Fruit fly (Drosophila melanogaster) whole organism, embryonic: ENCODE results near the gene CG11178.

ENCODE experiments used
- Adf1 ChIP-seq: fragments of 200-800 bp; sonication (Bioruptor generic); IDR thresholded peaks from 2 replicates; pipeline ENCODE4 v1.3.6; 2022; ENCODE audit warnings: missing biosample characterization, missing genetic modification characterization
- Aef1 ChIP-seq: fragments of 200-800 bp; sonication (Bioruptor generic); IDR thresholded peaks from 3 replicates; pipeline ENCODE4 v1.3.6; 2022; ENCODE audit warnings: missing biosample characterization, missing genetic modification characterization
- Asciz ChIP-seq: fragments of 200-800 bp; sonication (Bioruptor generic); optimal IDR thresholded peaks from 2 replicates; lab custom pipeline; 2017; ENCODE audit warnings: missing biosample characterization, mild to moderate bottlenecking, missing genetic modification characterization, missing genetic modification reagents
- CG10979 ChIP-seq: fragments of 200-800 bp; sonication (Bioruptor generic); optimal IDR thresholded peaks from 2 replicates; lab custom pipeline; 2018; ENCODE audit warnings: missing biosample characterization, mild to moderate bottlenecking, missing genetic modification characterization, moderate library complexity
- CG12155 ChIP-seq: fragments of 200-800 bp; sonication (Bioruptor generic); optimal IDR thresholded peaks from 3 replicates; lab custom pipeline; 2016; ENCODE audit warnings: missing biosample characterization, missing genetic modification characterization
- CG12299 ChIP-seq: fragments of 200-800 bp; sonication (Bioruptor generic); optimal IDR thresholded peaks from 2 replicates; lab custom pipeline; 2018; ENCODE audit warnings: missing biosample characterization, mild to moderate bottlenecking, missing genetic modification characterization
- CG14050 ChIP-seq: fragments of 200-800 bp; sonication (Bioruptor generic); IDR thresholded peaks from 3 replicates; pipeline ENCODE4 v1.3.6; 2022; ENCODE audit warnings: missing biosample characterization, missing genetic modification characterization
- CG15269 ChIP-seq: fragments of 200-800 bp; sonication (Bioruptor generic); optimal IDR thresholded peaks from 2 replicates; lab custom pipeline; 2018; ENCODE audit warnings: missing biosample characterization, mild to moderate bottlenecking, missing genetic modification characterization, moderate library complexity
- CG17912 ChIP-seq: fragments of 200-800 bp; sonication (Bioruptor generic); optimal IDR thresholded peaks from 2 replicates; lab custom pipeline; 2018; ENCODE audit warnings: missing biosample characterization, mild to moderate bottlenecking, missing genetic modification characterization
- CG30020 ChIP-seq: fragments of 200-800 bp; optimal IDR thresholded peaks from 2 replicates; lab custom pipeline; 2019; ENCODE audit warnings: missing biosample characterization, mild to moderate bottlenecking, missing genetic modification characterization, moderate library complexity
- CG33213 ChIP-seq: fragments of 200-800 bp; sonication (Bioruptor generic); optimal IDR thresholded peaks from 3 replicates; lab custom pipeline; 2016; ENCODE audit warnings: missing biosample characterization, missing genetic modification characterization
- CG34422 ChIP-seq: fragments of 200-800 bp; sonication (Bioruptor generic); IDR thresholded peaks from 3 replicates; pipeline ENCODE4 v1.3.6; 2022; ENCODE audit warnings: missing biosample characterization, missing genetic modification characterization
- CG3726 ChIP-seq: fragments of 200-800 bp; sonication (Bioruptor generic); IDR thresholded peaks from 3 replicates; pipeline ENCODE4, ENCODE4 v1.3.6; 2022; ENCODE audit warnings: missing biosample characterization, missing genetic modification characterization
- CG3838 ChIP-seq: fragments of 200-800 bp; sonication (Bioruptor generic); optimal IDR thresholded peaks from 3 replicates; lab custom pipeline; 2016; ENCODE audit warnings: missing biosample characterization, missing genetic modification characterization
- CG6272 ChIP-seq: fragments of 200-800 bp; sonication (Bioruptor generic); IDR thresholded peaks from 2 replicates; pipeline ENCODE4 v1.3.6; 2022; ENCODE audit warnings: missing biosample characterization, missing genetic modification characterization
- CG9817 ChIP-seq: fragments of 200-800 bp; sonication (Bioruptor generic); optimal IDR thresholded peaks from 2 replicates; lab custom pipeline; 2018; ENCODE audit warnings: missing biosample characterization, mild to moderate bottlenecking, missing genetic modification characterization, moderate library complexity
- Dp ChIP-seq: fragments of 200-800 bp; sonication (Bioruptor generic); optimal IDR thresholded peaks from 2 replicates; lab custom pipeline; 2018; ENCODE audit warnings: missing biosample characterization, mild to moderate bottlenecking, missing genetic modification characterization, moderate library complexity
- Fer1 ChIP-seq: fragments of 200-800 bp; sonication (Bioruptor generic); optimal IDR thresholded peaks from 2 replicates; lab custom pipeline; 2017; ENCODE audit warnings: missing biosample characterization, mild to moderate bottlenecking, missing genetic modification characterization
- Fer2 ChIP-seq: fragments of 200-800 bp; sonication (Bioruptor generic); optimal IDR thresholded peaks from 2 replicates; lab custom pipeline; 2018; ENCODE audit warnings: missing biosample characterization, mild to moderate bottlenecking, missing genetic modification characterization, moderate library complexity
- HLH54F ChIP-seq: fragments of 200-800 bp; sonication (Bioruptor generic); optimal IDR thresholded peaks from 3 replicates; lab custom pipeline; 2016; ENCODE audit warnings: missing biosample characterization, missing genetic modification characterization
- Mes4 ChIP-seq: fragments of 200-800 bp; sonication (Bioruptor generic); optimal IDR thresholded peaks from 2 replicates; lab custom pipeline; 2016; ENCODE audit warnings: missing biosample characterization, missing genetic modification characterization
- Nf-YC ChIP-seq: fragments of 200-800 bp; optimal IDR thresholded peaks from 3 replicates; lab custom pipeline; 2019; ENCODE audit warnings: missing biosample characterization, mild to moderate bottlenecking, missing genetic modification characterization, moderate library complexity
- Oli ChIP-seq: fragments of 200-800 bp; sonication (Bioruptor generic); optimal IDR thresholded peaks from 2 replicates; lab custom pipeline; 2018; ENCODE audit warnings: missing biosample characterization, mild to moderate bottlenecking, missing genetic modification characterization, moderate library complexity
- Ravus ChIP-seq: fragments of 200-800 bp; sonication (Bioruptor generic); IDR thresholded peaks from 2 replicates; pipeline ENCODE4 v1.3.6; 2022; ENCODE audit warnings: missing biosample characterization, missing genetic modification characterization
- Side ChIP-seq: fragments of 200-800 bp; sonication (Bioruptor generic); optimal IDR thresholded peaks from 2 replicates; lab custom pipeline; 2016; ENCODE audit warnings: missing biosample characterization, missing genetic modification characterization
- Sin3A ChIP-seq: fragments of >200 bp; optimal IDR thresholded peaks from 2 replicates; lab custom pipeline; 2018
- TFAM ChIP-seq: fragments of 200-800 bp; sonication (Bioruptor generic); optimal IDR thresholded peaks from 2 replicates; lab custom pipeline; 2017; ENCODE audit warnings: missing biosample characterization, missing genetic modification characterization, inconsistent platforms
- amos ChIP-seq: fragments of 200-800 bp; sonication (Bioruptor generic); IDR thresholded peaks from 2 replicates; pipeline ENCODE4 v1.3.6; 2022; ENCODE audit warnings: missing biosample characterization, missing genetic modification characterization; ENCODE audit not compliant: partially characterized antibody
- aop ChIP-seq: fragments of 200-800 bp; sonication (Bioruptor generic); IDR thresholded peaks from 2 replicates; pipeline ENCODE4 v1.3.6; 2022; ENCODE audit warnings: missing biosample characterization, missing genetic modification characterization
- ap ChIP-seq: fragments of 200-800 bp; sonication (Bioruptor generic); IDR thresholded peaks from 2 replicates; pipeline ENCODE4 v1.3.6; 2022; ENCODE audit warnings: missing biosample characterization, missing genetic modification characterization
- ara ChIP-seq: fragments of 200-800 bp; sonication (Bioruptor generic); IDR thresholded peaks from 2 replicates; pipeline ENCODE4 v1.3.6; 2022; ENCODE audit warnings: missing biosample characterization, missing genetic modification characterization
- bcd ChIP-seq: fragments of 200-800 bp; sonication (Bioruptor generic); optimal IDR thresholded peaks from 2 replicates; lab custom pipeline; 2017; ENCODE audit warnings: missing biosample characterization, mild to moderate bottlenecking, missing genetic modification characterization
- cad ChIP-seq: fragments of >200 bp; optimal IDR thresholded peaks from 2 replicates; lab custom pipeline; 2017; ENCODE audit warnings: missing biosample characterization, missing genetic modification characterization
- dimm ChIP-seq: fragments of 200-800 bp; sonication (Bioruptor generic); IDR thresholded peaks from 2 replicates; pipeline ENCODE4 v1.3.6; 2022; ENCODE audit warnings: missing biosample characterization, missing genetic modification characterization
- disco-r ChIP-seq: fragments of 200-800 bp; sonication (Bioruptor generic); optimal IDR thresholded peaks from 2 replicates; lab custom pipeline; 2016; ENCODE audit warnings: missing biosample characterization, missing genetic modification characterization
- esg ChIP-seq: fragments of 200-800 bp; sonication (Bioruptor generic); conservative IDR thresholded peaks from 2 replicates; pipeline ENCODE4 v1.3.6; 2022; ENCODE audit warnings: missing biosample characterization, missing genetic modification characterization
- eyg ChIP-seq: fragments of 200-800 bp; sonication (Bioruptor generic); optimal IDR thresholded peaks from 3 replicates; lab custom pipeline; 2016; ENCODE audit warnings: missing biosample characterization, missing genetic modification characterization
- fd102C ChIP-seq: fragments of 200-800 bp; sonication (Bioruptor generic); optimal IDR thresholded peaks from 2 replicates; lab custom pipeline; 2018; ENCODE audit warnings: missing biosample characterization, mild to moderate bottlenecking, missing genetic modification characterization, moderate library complexity
- gfzf ChIP-seq: fragments of 200-800 bp; sonication (Bioruptor generic); optimal IDR thresholded peaks from 2 replicates; lab custom pipeline; 2016; ENCODE audit warnings: missing biosample characterization, mild to moderate bottlenecking, missing genetic modification characterization, moderate library complexity
- kni ChIP-seq: fragments of 200-800 bp; sonication (Bioruptor generic); optimal IDR thresholded peaks from 3 replicates; lab custom pipeline; 2017; ENCODE audit warnings: mild to moderate bottlenecking, missing biosample characterization, missing genetic modification reagents, missing genetic modification characterization
- lbe ChIP-seq: fragments of 200-800 bp; sonication (Bioruptor generic); optimal IDR thresholded peaks from 2 replicates; lab custom pipeline; 2016; ENCODE audit warnings: missing biosample characterization, mild to moderate bottlenecking, missing genetic modification characterization
- lov ChIP-seq, 2 experiments: fragments of 200-800 bp in 1 of 2; fragments of >200 bp in 1 of 2; sonication (Bioruptor generic) in 1 of 2; IDR thresholded peaks in 1 of 2; optimal IDR thresholded peaks in 1 of 2; 2 replicates in 1 of 2; 3 replicates in 1 of 2; pipeline versions ENCODE4 v1.3.6 to Lab custom; 2017 to 2022; ENCODE audit warnings: missing biosample characterization in 1 of 2, missing genetic modification characterization in 1 of 2
- nau ChIP-seq: fragments of 200-800 bp; sonication (Bioruptor generic); optimal IDR thresholded peaks from 3 replicates; lab custom pipeline; 2017; ENCODE audit warnings: missing biosample characterization, mild to moderate bottlenecking, missing genetic modification characterization, missing genetic modification reagents
- psq ChIP-seq: fragments of 200-800 bp; sonication (Bioruptor generic); optimal IDR thresholded peaks from 2 replicates; lab custom pipeline; 2017; ENCODE audit warnings: missing biosample characterization, missing genetic modification characterization
- shn ChIP-seq: fragments of 200-800 bp; sonication (Bioruptor generic); optimal IDR thresholded peaks from 3 replicates; lab custom pipeline; 2016; ENCODE audit warnings: missing biosample characterization, missing genetic modification characterization
- sob ChIP-seq: fragments of 200-800 bp; sonication (Bioruptor generic); IDR thresholded peaks from 2 replicates; pipeline ENCODE4 v1.3.6; 2022; ENCODE audit warnings: missing biosample characterization, missing genetic modification characterization
- tup ChIP-seq: fragments of 200-800 bp; sonication (Bioruptor generic); optimal IDR thresholded peaks from 2 replicates; lab custom pipeline; 2016; ENCODE audit warnings: missing biosample characterization, mild to moderate bottlenecking, missing genetic modification characterization, moderate library complexity
- twi ChIP-seq: fragments of 200-800 bp; optimal IDR thresholded peaks from 2 replicates; lab custom pipeline; 2019; ENCODE audit warnings: missing biosample characterization, mild to moderate bottlenecking, missing genetic modification characterization, moderate library complexity
- tx ChIP-seq: fragments of 200-800 bp; sonication (Bioruptor generic); optimal IDR thresholded peaks from 2 replicates; lab custom pipeline; 2016; ENCODE audit warnings: missing biosample characterization, missing genetic modification characterization
- usp ChIP-seq: fragments of >200 bp; optimal IDR thresholded peaks from 2 replicates; lab custom pipeline; 2017; ENCODE audit warnings: missing biosample characterization, missing genetic modification characterization

Gene CG11178

DNA sequence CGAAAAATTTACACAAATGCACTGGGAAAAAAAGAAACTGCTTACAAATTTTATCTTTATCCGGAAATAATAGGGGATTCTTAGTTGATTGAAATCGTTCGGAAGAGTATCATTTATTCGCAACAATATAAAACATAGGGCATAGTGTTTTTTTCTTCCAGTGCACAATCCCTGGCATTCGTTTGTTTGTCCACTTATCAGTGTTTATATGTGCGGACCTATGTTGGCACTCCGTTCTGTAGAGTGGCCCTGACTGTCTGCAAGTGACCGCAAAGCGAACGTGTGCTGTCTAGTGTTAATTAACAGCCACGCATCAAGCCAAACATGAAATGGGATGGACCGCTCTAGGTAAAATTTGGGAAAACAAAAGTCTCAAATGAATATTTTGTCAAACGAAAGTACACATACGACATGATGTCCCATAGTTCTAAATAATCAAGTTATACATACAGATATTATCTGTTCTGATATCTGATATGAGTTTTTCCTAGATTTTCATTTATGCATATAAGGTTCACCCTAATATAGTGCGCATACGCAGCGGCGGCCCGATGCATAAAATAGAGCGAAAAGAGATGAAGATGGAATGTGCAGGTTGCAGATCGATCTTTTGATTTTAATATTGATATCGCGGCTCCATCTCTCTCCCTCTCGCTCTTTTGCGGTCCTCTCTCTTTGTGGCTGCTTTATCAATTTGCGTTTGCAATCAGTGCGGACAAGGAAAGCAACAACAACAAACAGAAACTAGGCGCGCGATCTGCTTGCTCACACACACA, 35.8 kb downstream of the CG11178 start (continued):
- peak; percentile 94 for TF ChIP-seq Oli (tag; lab: Kevin White, UChicago)
- no peak for TF ChIP-seq lbe (GFP tag; lab: Kevin White, UChicago)
- peak; percentile 92 for TF ChIP-seq bcd (GFP tag; lab: Kevin White, UChicago)
- TF ChIP-seq Dp, result peak; percentile 15
- peak; percentile 92 for TF ChIP-seq CG14050 (GFP tag; lab: Robert Waterston, UW)
- TF ChIP-seq Aef1 (GFP tag; lab: Robert Waterston, UW), result peak; percentile 91
- peak; percentile 94 for TF ChIP-seq CG33213 (GFP tag; lab: Kevin White, UChicago)
- TF ChIP-seq CG6272 (GFP tag; lab: Robert Waterston, UW), result peak; percentile 86
- peak; percentile 93 for TF ChIP-seq CG9817 (tag; lab: Kevin White, UChicago)
- peak; percentile 90 for TF ChIP-seq eyg (GFP tag; lab: Kevin White, UChicago)
- peak; percentile 92 for TF ChIP-seq Fer1 (GFP tag; lab: Kevin White, UChicago)
- peak; percentile 58 for TF ChIP-seq fd102C (GFP tag; lab: Kevin White, UChicago)
- peak; percentile 72 for TF ChIP-seq psq (GFP tag; lab: Kevin White, UChicago)
- TF ChIP-seq CG3838 (GFP tag; lab: Kevin White, UChicago), result peak; percentile 89
- TF ChIP-seq cad, result no peak
- peak; percentile 67; the same call in 1 of the 2 replicates for TF ChIP-seq Adf1 (GFP tag; lab: Robert Waterston, UW)
- TF ChIP-seq TFAM (GFP tag; lab: Kevin White, UChicago), result peak; percentile 64
- peak; percentile 87 for TF ChIP-seq disco-r (GFP tag; lab: Kevin White, UChicago)
- peak; percentile 78 for TF ChIP-seq Ravus
- TF ChIP-seq sob (GFP tag; lab: Robert Waterston, UW), result peak; percentile 94
- no peak for TF ChIP-seq lov (optimal IDR thresholded peaks at IDR 0.05; lab: Kevin White, UChicago)
- peak; percentile 88 for TF ChIP-seq lov (GFP tag; IDR thresholded peaks at IDR 0.05; lab: Robert Waterston, UW)
- TF ChIP-seq usp (GFP tag; lab: Kevin White, UChicago), result no peak
- TF ChIP-seq dimm, result peak; percentile 68
- TF ChIP-seq nau (GFP tag; lab: Kevin White, UChicago), result peak; percentile 86
- TF ChIP-seq Asciz (GFP tag; lab: Kevin White, UChicago), result peak; percentile 88
- peak; percentile 89 for TF ChIP-seq esg
- peak; percentile 12 for TF ChIP-seq CG17912 (GFP tag; lab: Kevin White, UChicago)
- peak; percentile 84 for TF ChIP-seq CG3726 (GFP tag; lab: Robert Waterston, UW)
- no peak for TF ChIP-seq gfzf
- TF ChIP-seq ap, result peak; percentile 90
- TF ChIP-seq twi (tag; lab: Kevin White, UChicago), result peak; percentile 73
- peak; percentile 93 for TF ChIP-seq CG34422 (GFP tag; lab: Robert Waterston, UW)
- TF ChIP-seq ara (GFP tag; lab: Robert Waterston, UW), result peak; percentile 87
- TF ChIP-seq Fer2, result peak; percentile 88
- peak; percentile 67 for TF ChIP-seq kni (GFP tag; lab: Kevin White, UChicago)
- TF ChIP-seq tup (GFP tag; lab: Kevin White, UChicago), result peak; percentile 92
- peak; percentile 46 for TF ChIP-seq Nf-YC (tag; lab: Kevin White, UChicago)
- peak; percentile 91 for TF ChIP-seq CG12155 (GFP tag; lab: Kevin White, UChicago)
- TF ChIP-seq CG15269, result peak; percentile 94
- TF ChIP-seq aop (GFP tag; lab: Robert Waterston, UW), result peak; percentile 64; the same call in 1 of the 2 replicates
- TF ChIP-seq Side (GFP tag; lab: Kevin White, UChicago), result peak; percentile 94
- peak; percentile 79 for TF ChIP-seq CG12299
- TF ChIP-seq CG10979 (tag; lab: Kevin White, UChicago), result peak; percentile 89
- peak; percentile 89 for TF ChIP-seq Mes4
- TF ChIP-seq amos (GFP tag; lab: Robert Waterston, UW), result no peak
- no peak for TF ChIP-seq Sin3A (lab: Kevin White, UChicago)
- TF ChIP-seq HLH54F (GFP tag; lab: Kevin White, UChicago), result peak; percentile 95
- TF ChIP-seq shn (GFP tag; lab: Kevin White, UChicago), result peak; percentile 92
- TF ChIP-seq CG30020, result peak; percentile 56
- TF ChIP-seq tx (GFP tag; lab: Kevin White, UChicago), result peak; percentile 94
